Worm (Caenorhabditis elegans): ENCODE measurements around the gene sdz-21.

sdz-21 gene

DNA sequence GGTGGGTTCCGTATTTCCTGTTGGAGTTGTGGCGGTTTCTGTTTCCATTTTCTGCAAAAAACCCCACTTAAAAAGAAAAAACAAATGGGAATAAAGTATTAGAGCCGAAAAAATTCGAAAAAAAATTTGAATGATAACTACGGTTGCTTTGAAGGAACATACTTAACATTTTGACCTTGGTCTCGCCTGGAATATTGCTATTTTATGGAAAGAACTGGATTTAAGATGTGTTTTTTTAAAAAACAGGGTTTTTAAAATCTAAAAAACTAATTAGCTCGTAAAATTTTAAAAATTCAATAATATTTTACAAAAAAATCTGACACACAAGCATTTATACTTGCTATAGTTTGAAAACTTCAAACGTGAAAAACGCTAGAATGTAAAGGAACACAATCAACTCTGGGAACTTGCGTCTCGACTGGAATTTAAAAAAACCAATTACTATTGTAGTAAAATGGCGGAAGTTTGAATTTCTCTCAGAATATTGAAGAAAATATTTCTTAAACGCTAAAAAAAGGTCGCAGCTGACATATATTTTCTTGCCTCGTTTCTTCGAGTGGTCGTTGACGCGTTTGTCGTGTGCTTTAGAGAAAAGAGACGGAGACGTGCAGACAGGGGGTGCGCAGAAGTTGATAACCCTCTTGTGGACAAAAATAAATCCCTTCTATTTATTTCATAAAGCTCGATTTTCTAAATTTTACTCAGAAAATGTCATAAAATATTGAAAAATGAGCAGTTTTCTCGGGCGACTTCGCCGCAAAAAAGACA is 41.3 kb upstream of the sdz-21 start, which contains the start of the genes lgg-3 and rgs-5 (continued):
- TF ChIP-seq chd-7 (tag; optimal IDR thresholded peaks at IDR 0.05) = no peak
- peak; percentile 91 for TF ChIP-seq xnd-1 (tag; optimal IDR thresholded peaks at IDR 0.05)
- TF ChIP-seq K11D2.4 (GFP tag; IDR thresholded peaks at IDR 0.05) = no peak
- no peak for TF ChIP-seq Y67H2A.10 (GFP tag; conservative IDR thresholded peaks at IDR 0.05)
- TF ChIP-seq dpff-1 (tag; optimal IDR thresholded peaks at IDR 0.05) = no peak
- TF ChIP-seq hlh-12 (tag; optimal IDR thresholded peaks at IDR 0.05) = no peak
- TF ChIP-seq nhr-179 (tag; optimal IDR thresholded peaks at IDR 0.05) = no peak
- TF ChIP-seq die-1 (tag; optimal IDR thresholded peaks at IDR 0.05) = no peak
- no peak for TF ChIP-seq ztf-25 (GFP tag; IDR thresholded peaks at IDR 0.05)
- peak; percentile 64 for TF ChIP-seq him-1 (tag; optimal IDR thresholded peaks at IDR 0.05)
- no peak for TF ChIP-seq F37B4.10 (GFP tag; IDR thresholded peaks at IDR 0.05)
- TF ChIP-seq nhr-80 (tag; optimal IDR thresholded peaks at IDR 0.05) = peak; percentile 12
- TF ChIP-seq ZK185.1 (tag; optimal IDR thresholded peaks at IDR 0.05; ENCODE audit: poor library complexity, severe bottlenecking) = no peak
- no peak for TF ChIP-seq nfya-1 (tag; optimal IDR thresholded peaks at IDR 0.05; ENCODE audit: borderline replicate concordance, insufficient read depth)
- TF ChIP-seq tbx-9 (tag; optimal IDR thresholded peaks at IDR 0.05; ENCODE audit: borderline replicate concordance) = no peak
- no peak for TF ChIP-seq Y79H2A.3 (GFP tag; conservative IDR thresholded peaks at IDR 0.05)
- TF ChIP-seq Y53G8AR.9 (GFP tag; conservative IDR thresholded peaks at IDR 0.05) = no peak
- TF ChIP-seq aptf-2 (GFP tag; conservative IDR thresholded peaks at IDR 0.05) = no peak
- TF ChIP-seq F57A8.1 (GFP tag; optimal IDR thresholded peaks at IDR 0.05) = no peak
- no peak for TF ChIP-seq akir-1 (GFP tag; optimal IDR thresholded peaks at IDR 0.05)
- no peak for TF ChIP-seq snpc-3.4 (tag; optimal IDR thresholded peaks at IDR 0.05)
- no peak for TF ChIP-seq attf-3 (GFP tag; conservative IDR thresholded peaks at IDR 0.05)
- peak; percentile 96 for TF ChIP-seq lsl-1 (GFP tag; optimal IDR thresholded peaks at IDR 0.05)
- TF ChIP-seq ztf-26 (tag; optimal IDR thresholded peaks at IDR 0.05) = no peak
- peak; percentile 14 for TF ChIP-seq dpl-1 (GFP tag; optimal IDR thresholded peaks at IDR 0.05)
- no peak for TF ChIP-seq ceh-58 (GFP tag; IDR thresholded peaks at IDR 0.05)
- TF ChIP-seq nfyb-1 (GFP tag; IDR thresholded peaks at IDR 0.05) = no peak
- peak; percentile 61 for TF ChIP-seq ceh-91 (GFP tag; IDR thresholded peaks at IDR 0.05)
- no peak for TF ChIP-seq ccch-3 (GFP tag; optimal IDR thresholded peaks at IDR 0.05)
- no peak for TF ChIP-seq nhr-90 (tag; optimal IDR thresholded peaks at IDR 0.05)
- TF ChIP-seq dox-1 (GFP tag; IDR thresholded peaks at IDR 0.05) = no peak; the same call in 1 of the 2 replicates
- TF ChIP-seq Y56A3A.18 (GFP tag; IDR thresholded peaks at IDR 0.05) = no peak
- TF ChIP-seq F23B12.7 (tag; optimal IDR thresholded peaks at IDR 0.05; ENCODE audit: insufficient read depth) = no peak
- no peak for TF ChIP-seq egl-44 (GFP tag; IDR thresholded peaks at IDR 0.05)
- TF ChIP-seq hrde-1 (tag; optimal IDR thresholded peaks at IDR 0.05; ENCODE audit: borderline replicate concordance) = no peak
- TF ChIP-seq lin-40 (tag; optimal IDR thresholded peaks at IDR 0.05) = no peak
- no peak for TF ChIP-seq pbrm-1 (GFP tag; IDR thresholded peaks at IDR 0.05)
- no peak for TF ChIP-seq pha-4 (tag; optimal IDR thresholded peaks at IDR 0.05)
- no peak for TF ChIP-seq madf-10 (tag; optimal IDR thresholded peaks at IDR 0.05)
- TF ChIP-seq B0035.1 (tag; optimal IDR thresholded peaks at IDR 0.05) = no peak
- TF ChIP-seq F57C9.4 (tag; optimal IDR thresholded peaks at IDR 0.05) = no peak
- TF ChIP-seq ets-4 (GFP tag; optimal IDR thresholded peaks at IDR 0.05) = no peak
- TF ChIP-seq mcd-1 (GFP tag; IDR thresholded peaks at IDR 0.05) = no peak
- peak; percentile 3 for TF ChIP-seq snpc-1.3 (tag; optimal IDR thresholded peaks at IDR 0.05; ENCODE audit: insufficient read depth)
- TF ChIP-seq attf-5 (GFP tag; optimal IDR thresholded peaks at IDR 0.05) = peak; percentile 65
- no peak for TF ChIP-seq zim-3 (tag; optimal IDR thresholded peaks at IDR 0.05)
- TF ChIP-seq egrh-3 (GFP tag; IDR thresholded peaks at IDR 0.05) = no peak
